Worm (Caenorhabditis elegans): ENCODE measurements around the gene nspb-8.

nspb-8 gene

DNA sequence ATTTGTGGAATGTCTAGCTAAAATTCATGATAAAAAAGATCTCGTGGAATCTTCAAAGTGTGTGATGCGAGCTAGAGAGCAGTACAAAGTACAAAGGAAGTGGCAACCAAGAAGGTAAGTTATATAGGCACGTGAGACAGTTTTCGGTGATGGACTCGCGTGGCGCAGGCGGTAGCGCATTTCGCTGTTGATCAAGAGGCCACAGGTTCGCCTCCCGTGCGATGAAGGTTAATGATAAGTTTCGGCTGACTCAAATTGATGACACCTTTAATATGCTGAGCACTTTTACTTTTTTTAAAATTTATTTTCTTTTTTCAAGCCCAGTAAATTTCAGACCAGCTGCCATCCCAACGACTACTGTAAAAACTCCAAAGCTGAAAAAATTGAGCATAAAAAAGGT is 36.5 kb upstream of the nspb-8 start (continued):
- TF ChIP-seq rpc-1 (optimal IDR thresholded peaks at IDR 0.05) (peak; percentile 84), rpc-1 (tag; optimal IDR thresholded peaks at IDR 0.05) (peak; percentile 91), dox-1 (GFP tag; IDR thresholded peaks at IDR 0.05) (peak; percentile 68), ztf-18 (tag; optimal IDR thresholded peaks at IDR 0.05) (peak; percentile 70), ztf-26 (tag; optimal IDR thresholded peaks at IDR 0.05) (peak; percentile 54), attf-3 (GFP tag; conservative IDR thresholded peaks at IDR 0.05) (no peak), F57A8.1 (GFP tag; optimal IDR thresholded peaks at IDR 0.05) (peak; percentile 72), ceh-58 (GFP tag; IDR thresholded peaks at IDR 0.05) (no peak), Y53G8AR.9 (GFP tag; conservative IDR thresholded peaks at IDR 0.05) (peak; percentile 57; the same call in 1 of the 2 replicates), nhr-90 (tag; optimal IDR thresholded peaks at IDR 0.05) (peak; percentile 95), ztf-25 (GFP tag; IDR thresholded peaks at IDR 0.05) (peak; percentile 87; the same call in 1 of the 2 replicates), madf-8 (GFP tag; conservative IDR thresholded peaks at IDR 0.05) (no peak; the same call in 1 of the 2 replicates), bed-1 (GFP tag; IDR thresholded peaks at IDR 0.05) (no peak), lir-1 (GFP tag; conservative IDR thresholded peaks at IDR 0.05) (0 out of 2 replicates have a peak, but pooled peaks have one; percentile 48), snpc-4 (GFP tag; optimal IDR thresholded peaks at IDR 0.05) (no peak), snpc-4 (tag; optimal IDR thresholded peaks at IDR 0.05) (no peak), attf-6 (GFP tag; IDR thresholded peaks at IDR 0.05) (no peak), F57C9.4 (tag; optimal IDR thresholded peaks at IDR 0.05) (peak; percentile 15), F52B5.7 (tag; optimal IDR thresholded peaks at IDR 0.05) (peak; percentile 74), F49E8.2 (tag; optimal IDR thresholded peaks at IDR 0.05; ENCODE audit: insufficient read depth) (peak; percentile 19), rcor-1 (GFP tag; IDR thresholded peaks at IDR 0.05) (peak; percentile 62), ZK185.1 (tag; optimal IDR thresholded peaks at IDR 0.05; ENCODE audit: poor library complexity, severe bottlenecking) (peak; percentile 66), aptf-2 (GFP tag; conservative IDR thresholded peaks at IDR 0.05) (no peak), ceh-100 (GFP tag; IDR thresholded peaks at IDR 0.05) (no peak), cebp-1 (GFP tag; IDR thresholded peaks at IDR 0.05) (no peak), cebp-1 (tag; optimal IDR thresholded peaks at IDR 0.05) (no peak), Y79H2A.3 (GFP tag; conservative IDR thresholded peaks at IDR 0.05) (0 out of 2 replicates have a peak, but pooled peaks have one; percentile 33), ets-4 (GFP tag; optimal IDR thresholded peaks at IDR 0.05) (peak; percentile 20), unc-62 (GFP tag; optimal IDR thresholded peaks at IDR 0.05) (no peak), cebp-2 (GFP tag; IDR thresholded peaks at IDR 0.05) (peak; percentile 88; the same call in 1 of the 2 replicates), T07F8.4 (tag; optimal IDR thresholded peaks at IDR 0.05) (peak; percentile 67)

DNA sequence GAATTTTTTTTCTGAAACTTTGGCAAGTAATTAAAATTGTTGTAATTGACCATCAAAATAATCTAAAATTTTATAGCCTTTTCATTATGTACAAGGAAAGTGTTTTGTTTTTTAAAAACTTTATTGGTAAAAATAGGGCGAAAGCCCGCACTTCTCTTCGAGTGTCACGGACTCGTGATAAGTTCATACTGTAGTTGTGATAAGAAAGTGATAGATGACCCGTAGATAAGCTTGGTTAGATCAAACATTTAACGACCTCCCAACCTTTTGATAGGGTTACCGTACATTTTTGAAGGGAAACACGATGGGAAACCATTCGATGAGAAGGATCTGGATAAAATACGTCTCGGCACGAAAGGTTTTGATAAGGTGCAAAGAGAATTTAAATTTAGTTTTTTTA is 36.0 kb upstream of the nspb-8 start:
- TF ChIP-seq xnd-1 (tag; optimal IDR thresholded peaks at IDR 0.05) (no peak), ceh-100 (GFP tag; IDR thresholded peaks at IDR 0.05) (no peak), B0035.1 (tag; optimal IDR thresholded peaks at IDR 0.05) (no peak), atf-7 (tag; optimal IDR thresholded peaks at IDR 0.05) (no peak), nfyb-1 (GFP tag; IDR thresholded peaks at IDR 0.05) (no peak), snpc-1.3 (tag; optimal IDR thresholded peaks at IDR 0.05; ENCODE audit: insufficient read depth) (no peak), F55B11.4 (tag; optimal IDR thresholded peaks at IDR 0.05; ENCODE audit: borderline replicate concordance, insufficient read depth) (no peak), sea-2 (GFP tag; IDR thresholded peaks at IDR 0.05) (no peak), F49E8.2 (tag; optimal IDR thresholded peaks at IDR 0.05; ENCODE audit: insufficient read depth) (no peak)

DNA sequence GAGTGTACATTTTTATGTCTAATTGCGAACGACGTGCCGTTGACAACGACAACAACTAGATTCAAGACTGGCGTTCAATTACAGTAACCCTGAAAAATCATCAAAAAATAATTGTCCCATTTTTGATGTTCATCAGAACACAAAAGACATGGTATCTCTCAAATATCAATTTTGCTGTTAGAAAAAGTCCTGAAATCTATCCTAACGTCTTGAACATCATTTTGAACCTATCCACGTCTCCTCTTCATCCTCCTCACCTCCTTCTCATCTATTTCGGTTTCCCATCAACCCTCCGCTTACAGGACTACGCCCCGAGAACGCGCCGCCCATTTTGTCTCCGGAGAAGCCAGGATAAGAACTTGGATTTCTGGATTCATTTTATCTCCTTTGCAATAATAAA is 35.3 kb upstream of the nspb-8 start, which contains the start of gene mltn-9:
Gene mltn-9, plus strand, starts transcription at position 301 of the 400 bp plus-strand sequence.
- TF ChIP-seq dox-1 (GFP tag; IDR thresholded peaks at IDR 0.05) (no peak), ztf-3 (GFP tag; optimal IDR thresholded peaks at IDR 0.05) (no peak), let-607 (tag; optimal IDR thresholded peaks at IDR 0.05) (no peak), hmg-1.2 (GFP tag; IDR thresholded peaks at IDR 0.05) (no peak), ceh-91 (GFP tag; IDR thresholded peaks at IDR 0.05) (no peak), aptf-3 (GFP tag; IDR thresholded peaks at IDR 0.05) (no peak), F57C9.4 (tag; optimal IDR thresholded peaks at IDR 0.05) (no peak), snpc-3.4 (tag; optimal IDR thresholded peaks at IDR 0.05) (no peak), nfya-1 (tag; optimal IDR thresholded peaks at IDR 0.05; ENCODE audit: borderline replicate concordance, insufficient read depth) (no peak), zim-3 (tag; optimal IDR thresholded peaks at IDR 0.05) (no peak), ceh-58 (GFP tag; IDR thresholded peaks at IDR 0.05) (no peak)

Data from whole organism, young adult.